Fruit fly (Drosophila melanogaster): ENCODE results near the gene SelR.

SelR gene

DNA sequence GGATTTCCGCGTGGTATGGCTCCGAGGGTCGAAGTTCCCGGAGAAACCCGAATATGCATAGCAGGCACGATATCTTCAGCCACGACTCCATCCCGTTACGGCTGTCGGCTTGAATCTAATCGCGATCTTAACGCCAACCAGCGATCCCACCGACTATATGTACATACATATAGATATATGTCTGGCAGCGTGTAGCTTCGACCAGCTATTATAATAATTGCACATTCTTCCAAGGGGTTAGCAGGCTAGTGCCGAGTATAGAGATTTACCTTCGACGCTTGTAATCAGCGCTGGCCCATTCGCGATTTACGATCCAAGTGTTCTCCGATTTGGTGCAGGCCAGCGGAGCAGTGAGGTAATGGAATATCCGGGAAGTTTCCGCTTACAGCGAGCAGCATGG is 8.7 kb downstream of the SelR start, which contains the start of gene CG14694:
CG14694 (minus strand) TSS at position 101 of the 400 bp plus-strand sequence.
- no peak for TF ChIP-seq Ets21C (GFP tag; optimal IDR thresholded peaks at IDR 0.05)
- TF ChIP-seq CG32006 (GFP tag; optimal IDR thresholded peaks at IDR 0.05): no peak

DNA sequence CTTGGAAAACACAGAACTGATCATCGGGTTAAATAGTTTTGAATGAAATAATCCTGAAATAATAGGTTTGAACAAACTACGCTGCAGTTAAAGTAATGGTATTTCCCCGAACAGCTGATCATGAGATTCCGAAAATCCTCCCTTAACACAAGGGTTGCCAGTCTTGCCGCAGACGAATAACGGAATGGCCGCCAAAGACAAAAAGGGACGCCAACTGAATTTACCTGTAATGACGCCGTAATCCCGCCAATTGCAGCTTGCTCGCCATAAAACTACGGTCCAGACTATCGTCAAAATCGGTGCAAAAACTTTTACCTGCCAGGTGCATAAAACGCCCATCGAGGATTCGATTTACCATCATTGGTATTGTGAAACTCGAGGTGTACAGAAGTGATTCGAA is 11.8 kb downstream of the SelR start, which contains the start of gene CG4570:
CG4570 (plus strand) TSS at position 190 of the 400 bp plus-strand sequence.
- TF ChIP-seq fd59A (GFP tag; optimal IDR thresholded peaks at IDR 0.05) (no peak), CG6808 (GFP tag; optimal IDR thresholded peaks at IDR 0.05) (no peak), CG31627 (GFP tag; optimal IDR thresholded peaks at IDR 0.05) (no peak), Sox15 (GFP tag; optimal IDR thresholded peaks at IDR 0.05) (no peak), Hr4 (GFP tag; optimal IDR thresholded peaks at IDR 0.05) (no peak), Sox14 (GFP tag; optimal IDR thresholded peaks at IDR 0.05) (no peak), cyc (GFP tag; optimal IDR thresholded peaks at IDR 0.05) (no peak), CG6792 (GFP tag; optimal IDR thresholded peaks at IDR 0.05) (no peak), salr (GFP tag; optimal IDR thresholded peaks at IDR 0.05) (no peak), dsx (GFP tag; optimal IDR thresholded peaks at IDR 0.05; ENCODE audit: poor library complexity, severe bottlenecking) (no peak), Eip78C (GFP tag) (no peak), Smox (GFP tag; optimal IDR thresholded peaks at IDR 0.05) (no peak), Lpt (GFP tag; optimal IDR thresholded peaks at IDR 0.05) (no peak), CG6276 (GFP tag; optimal IDR thresholded peaks at IDR 0.05) (no peak), CG1621 (tag; optimal IDR thresholded peaks at IDR 0.05) (no peak), svp (GFP tag) (no peak), CG7368 (GFP tag; optimal IDR thresholded peaks at IDR 0.05) (no peak), CG8319 (GFP tag; optimal IDR thresholded peaks at IDR 0.05) (no peak), lz (GFP tag; optimal IDR thresholded peaks at IDR 0.05) (no peak)

DNA sequence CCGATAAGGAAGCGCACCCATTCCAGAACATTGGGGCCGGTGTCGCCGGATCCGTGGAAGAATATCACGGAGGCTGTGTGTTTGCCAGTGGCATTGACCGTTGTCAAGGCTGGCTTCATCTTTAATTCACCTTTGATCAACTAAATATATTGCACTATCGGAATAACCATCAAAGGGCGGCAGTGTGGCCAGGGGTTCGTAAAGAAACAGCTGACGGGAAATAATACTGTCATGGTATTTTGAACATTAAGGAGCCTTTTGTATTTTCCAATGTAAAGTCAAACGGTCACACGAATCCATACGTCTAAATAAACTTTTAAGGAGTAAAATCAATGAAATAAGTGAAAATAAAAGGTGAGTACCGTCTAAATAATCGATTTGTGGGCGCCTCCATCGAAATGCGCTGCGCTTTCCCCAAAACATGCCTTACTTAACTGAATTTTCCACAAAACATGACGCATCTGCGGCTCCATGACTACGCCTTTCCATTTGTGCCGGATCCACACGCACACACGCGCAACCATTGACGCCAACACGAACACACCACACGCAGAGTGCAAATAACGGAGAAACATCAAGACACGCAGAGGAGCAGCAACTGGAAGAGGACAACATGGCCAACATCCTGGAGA is 14.1 kb downstream of the SelR start, which contains the start of the genes CG6567 and CG4511:
CG6567 (minus strand) TSS at position 209 of the 632 bp plus-strand sequence.
CG4511 (plus strand) TSS at position 259 of the 632 bp plus-strand sequence.
- no peak for TF ChIP-seq Gug (GFP tag; IDR thresholded peaks at IDR 0.05)
- no peak for TF ChIP-seq ss (GFP tag; optimal IDR thresholded peaks at IDR 0.05)
- peak; percentile 87 for TF ChIP-seq CG1621 (tag; optimal IDR thresholded peaks at IDR 0.05)

DNA sequence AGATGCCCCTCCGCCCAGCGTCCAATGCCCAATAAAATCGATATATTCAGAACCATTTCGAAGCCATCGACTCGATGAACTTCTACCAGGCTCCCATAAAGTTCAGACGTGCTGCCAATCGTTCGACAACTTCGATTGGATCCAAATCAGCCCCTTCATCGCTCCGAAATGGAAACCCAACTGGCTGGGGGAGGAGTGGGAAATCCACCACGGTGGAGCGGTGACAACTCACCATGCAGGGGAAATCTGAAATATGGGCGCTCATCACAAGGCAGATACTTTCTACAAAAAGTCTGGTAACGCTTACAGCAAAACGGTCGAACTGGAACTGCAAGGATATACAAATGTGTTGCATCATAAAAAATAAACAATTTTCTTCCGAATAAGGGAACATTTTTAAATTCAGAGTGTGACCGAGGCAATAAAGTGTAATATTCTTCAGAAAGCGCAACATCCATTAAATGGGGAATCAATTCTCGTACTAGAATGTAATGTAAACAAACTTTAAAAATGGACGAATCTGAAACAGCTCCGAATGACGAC is 16.1 kb downstream of the SelR start, which contains the start of gene CG4565:
CG4565 (plus strand) TSS at position 493 of the 543 bp plus-strand sequence.
- no peak for TF ChIP-seq Smox (GFP tag; optimal IDR thresholded peaks at IDR 0.05)
- TF ChIP-seq Eip78C (GFP tag): peak; percentile 24
- peak; percentile 49 for TF ChIP-seq fkh (GFP tag; optimal IDR thresholded peaks at IDR 0.05)
- TF ChIP-seq CG3032 (tag; optimal IDR thresholded peaks at IDR 0.05): no peak
- no peak for TF ChIP-seq CG8119 (GFP tag; IDR thresholded peaks at IDR 0.05)
- TF ChIP-seq Hr38 (GFP tag; optimal IDR thresholded peaks at IDR 0.05): no peak
- no peak for TF ChIP-seq CG9139 (GFP tag; optimal IDR thresholded peaks at IDR 0.05)
- TF ChIP-seq vri (GFP tag; optimal IDR thresholded peaks at IDR 0.05): no peak
- TF ChIP-seq Sox14 (GFP tag; optimal IDR thresholded peaks at IDR 0.05): no peak

DNA sequence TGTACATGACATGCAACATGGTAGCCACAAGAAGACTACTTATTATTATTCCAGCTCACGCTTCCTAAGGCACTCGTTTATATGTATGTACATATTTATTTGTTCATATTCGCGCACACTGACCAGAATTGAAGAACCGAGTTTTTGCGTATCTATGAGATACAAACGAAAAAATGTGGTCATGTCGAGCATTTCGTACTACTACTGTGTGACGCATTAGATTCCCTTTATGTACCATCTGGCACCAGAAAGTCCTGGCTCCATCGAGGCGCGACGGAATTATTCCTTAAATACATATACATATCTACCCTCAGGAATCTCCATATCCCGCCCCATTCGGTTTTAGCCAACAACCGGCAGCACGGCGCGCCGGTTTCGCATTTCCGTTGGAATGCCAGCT is 17.8 kb downstream of the SelR start:
- TF ChIP-seq Eip78C (GFP tag): peak; percentile 5
- TF ChIP-seq Gug (GFP tag; IDR thresholded peaks at IDR 0.05): no peak

DNA sequence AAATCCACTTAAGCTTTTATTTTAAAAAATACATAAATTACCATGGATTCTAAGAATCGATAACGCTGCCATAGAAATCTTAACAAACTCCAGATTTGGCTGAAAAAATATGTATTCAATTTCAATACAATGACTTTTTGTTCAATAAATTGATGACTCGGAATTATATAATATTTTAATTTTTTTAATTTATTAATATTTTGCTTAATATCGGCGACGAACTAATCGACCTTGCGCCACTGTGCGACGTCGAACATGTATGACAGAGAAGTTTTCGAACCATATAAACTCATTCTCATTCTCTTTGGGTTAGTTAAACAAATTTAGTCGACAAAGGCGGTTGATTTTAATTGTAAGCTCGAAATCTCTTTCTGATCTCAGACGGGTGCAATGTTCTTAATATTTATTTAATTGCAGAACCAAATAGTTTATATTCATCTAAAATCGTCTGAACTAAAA is 18.9 kb downstream of the SelR start, which contains the start of gene CG42394:
CG42394 (plus strand) TSS at position 311 of the 459 bp plus-strand sequence.
- peak; percentile 90 for TF ChIP-seq CG34406 (GFP tag; optimal IDR thresholded peaks at IDR 0.05)
- TF ChIP-seq spab (GFP tag; optimal IDR thresholded peaks at IDR 0.05): peak; percentile 95
- peak; percentile 77 for TF ChIP-seq Blimp-1 (GFP tag; optimal IDR thresholded peaks at IDR 0.05)
- TF ChIP-seq CG7368 (GFP tag; optimal IDR thresholded peaks at IDR 0.05): peak; percentile 86
- peak; percentile 78 for TF ChIP-seq fd59A (GFP tag; optimal IDR thresholded peaks at IDR 0.05)
- TF ChIP-seq CG1621 (tag; optimal IDR thresholded peaks at IDR 0.05): peak; percentile 86
- peak; percentile 70 for TF ChIP-seq CG8319 (GFP tag; optimal IDR thresholded peaks at IDR 0.05)
- peak; percentile 93 for TF ChIP-seq CG3032 (tag; optimal IDR thresholded peaks at IDR 0.05)
- TF ChIP-seq CG6792 (GFP tag; optimal IDR thresholded peaks at IDR 0.05): peak; percentile 84
- TF ChIP-seq Hr38 (GFP tag; optimal IDR thresholded peaks at IDR 0.05): no peak
- peak; percentile 77 for TF ChIP-seq cyc (GFP tag; optimal IDR thresholded peaks at IDR 0.05)
- TF ChIP-seq Hr39 (GFP tag; optimal IDR thresholded peaks at IDR 0.05): peak; percentile 69
- TF ChIP-seq OdsH (GFP tag; optimal IDR thresholded peaks at IDR 0.05): peak; percentile 92
- TF ChIP-seq CG6163 (GFP tag; IDR thresholded peaks at IDR 0.05): peak; percentile 95
- peak; percentile 93 for TF ChIP-seq CG11294 (GFP tag; IDR thresholded peaks at IDR 0.05)
- TF ChIP-seq Eip78C (GFP tag): peak; percentile 97
- peak; percentile 95 for TF ChIP-seq eg (GFP tag; IDR thresholded peaks at IDR 0.05)
- peak; percentile 96 for TF ChIP-seq CG16779 (tag; optimal IDR thresholded peaks at IDR 0.05)
- TF ChIP-seq lz (GFP tag; optimal IDR thresholded peaks at IDR 0.05): peak; percentile 83
- peak; percentile 55 for TF ChIP-seq Sox15 (GFP tag; optimal IDR thresholded peaks at IDR 0.05)

Measured in whole organism, prepupa.